Worm (Caenorhabditis elegans) whole organism, mixed stage, embryonic: ENCODE measurements around the gene thoc-5.

ENCODE experiments used
- M03D4.4 ChIP-seq: sonication (generic microtip); optimal IDR thresholded peaks from 2 replicates; lab custom pipeline; 2017; ENCODE audit warnings: mild to moderate bottlenecking, missing genetic modification characterization, missing compliant biosample characterization
- bed-3 ChIP-seq: fragments of 200-800 bp; sonication (Bioruptor generic); optimal IDR thresholded peaks from 3 replicates; lab custom pipeline; 2018; ENCODE audit warnings: mild to moderate bottlenecking, missing genetic modification characterization, moderate library complexity, missing compliant biosample characterization
- blmp-1 ChIP-seq: fragments of 150-350 bp; optimal IDR thresholded peaks from 2 replicates; lab custom pipeline; 2014; ENCODE audit warnings: missing biosample characterization, missing genetic modification characterization
- ceh-39 ChIP-seq: fragments of 150-350 bp; optimal IDR thresholded peaks from 2 replicates; lab custom pipeline; 2014; ENCODE audit warnings: missing biosample characterization, missing genetic modification characterization
- ceh-43 ChIP-seq: fragments of 200-800 bp; sonication (Bioruptor generic); optimal IDR thresholded peaks from 2 replicates; lab custom pipeline; 2018; ENCODE audit warnings: mild to moderate bottlenecking, missing genetic modification characterization, moderate library complexity, missing compliant biosample characterization
- ceh-83 ChIP-seq: fragments of 200-800 bp; sonication (Bioruptor generic); optimal IDR thresholded peaks from 2 replicates; lab custom pipeline; 2018; ENCODE audit warnings: mild to moderate bottlenecking, missing genetic modification characterization, missing compliant biosample characterization
- ces-1 ChIP-seq: fragments of 150-350 bp; optimal IDR thresholded peaks from 2 replicates; lab custom pipeline; 2014; ENCODE audit warnings: missing biosample characterization, missing genetic modification reagents, missing genetic modification characterization
- cnd-1 ChIP-seq: fragments of 200-800 bp; sonication (Bioruptor generic); optimal IDR thresholded peaks from 2 replicates; lab custom pipeline; 2018; ENCODE audit warnings: mild to moderate bottlenecking, missing genetic modification characterization, missing compliant biosample characterization
- drap-1 ChIP-seq: fragments of 200-800 bp; sonication (Bioruptor generic); optimal IDR thresholded peaks from 3 replicates; lab custom pipeline; 2018; ENCODE audit warnings: mild to moderate bottlenecking, missing genetic modification characterization, missing compliant biosample characterization
- elt-3 ChIP-seq: fragments of 150-350 bp; optimal IDR thresholded peaks from 2 replicates; lab custom pipeline; 2014; ENCODE audit warnings: missing biosample characterization, missing genetic modification characterization
- flh-1 ChIP-seq: fragments of 200-800 bp; sonication (Bioruptor generic); optimal IDR thresholded peaks from 2 replicates; lab custom pipeline; 2018; ENCODE audit warnings: mild to moderate bottlenecking, missing genetic modification characterization, moderate library complexity, missing compliant biosample characterization
- ham-2 ChIP-seq: fragments of 200-800 bp; sonication (Bioruptor generic); optimal IDR thresholded peaks from 2 replicates; lab custom pipeline; 2018; ENCODE audit warnings: mild to moderate bottlenecking, missing genetic modification characterization, missing compliant biosample characterization
- hlh-1 ChIP-seq: fragments of 150-350 bp; optimal IDR thresholded peaks from 2 replicates; lab custom pipeline; 2014; ENCODE audit warnings: missing biosample characterization, missing genetic modification reagents, missing genetic modification characterization
- lin-13 ChIP-seq: fragments of 150-350 bp; optimal IDR thresholded peaks from 2 replicates; lab custom pipeline; 2014; ENCODE audit warnings: missing biosample characterization, missing genetic modification characterization
- lin-32 ChIP-seq: fragments of 200-800 bp; sonication (Bioruptor generic); optimal IDR thresholded peaks from 2 replicates; lab custom pipeline; 2018; ENCODE audit warnings: mild to moderate bottlenecking, missing genetic modification characterization, missing compliant biosample characterization
- lsy-2 ChIP-seq: fragments of 150-350 bp; optimal IDR thresholded peaks from 2 replicates; lab custom pipeline; 2014; ENCODE audit warnings: missing biosample characterization, missing genetic modification characterization
- mab-5 ChIP-seq: fragments of 150-350 bp; optimal IDR thresholded peaks from 2 replicates; lab custom pipeline; 2014; ENCODE audit warnings: missing biosample characterization, missing genetic modification characterization
- mep-1 ChIP-seq: fragments of 150-350 bp; optimal IDR thresholded peaks from 2 replicates; lab custom pipeline; 2017; ENCODE audit warnings: missing biosample characterization, missing genetic modification reagents, missing genetic modification characterization, inconsistent platforms
- mls-2 ChIP-seq: sonication (generic microtip); optimal IDR thresholded peaks from 2 replicates; lab custom pipeline; 2016; ENCODE audit warnings: mild to moderate bottlenecking, missing genetic modification characterization, moderate library complexity, missing compliant biosample characterization
- nhr-12 ChIP-seq: fragments of 150-350 bp; optimal IDR thresholded peaks from 2 replicates; lab custom pipeline; 2014; ENCODE audit warnings: missing biosample characterization, missing genetic modification characterization
- nhr-2 ChIP-seq: fragments of 150-350 bp; optimal IDR thresholded peaks from 2 replicates; lab custom pipeline; 2014; ENCODE audit warnings: missing biosample characterization, missing genetic modification characterization
- nhr-237 ChIP-seq: fragments of 150-350 bp; optimal IDR thresholded peaks from 2 replicates; lab custom pipeline; 2014; ENCODE audit warnings: missing biosample characterization, missing genetic modification characterization
- nhr-28 ChIP-seq: fragments of 150-350 bp; optimal IDR thresholded peaks from 2 replicates; lab custom pipeline; 2014; ENCODE audit warnings: missing biosample characterization, missing genetic modification characterization
- nhr-76 ChIP-seq: sonication (generic microtip); optimal IDR thresholded peaks from 2 replicates; lab custom pipeline; 2017; ENCODE audit warnings: missing biosample characterization, missing genetic modification characterization
- sem-2 ChIP-seq: fragments of 200-800 bp; sonication (Bioruptor generic); optimal IDR thresholded peaks from 2 replicates; lab custom pipeline; 2018; ENCODE audit warnings: mild to moderate bottlenecking, missing genetic modification characterization, missing compliant biosample characterization
- snpc-4 ChIP-seq: fragments of 150-350 bp; optimal IDR thresholded peaks from 2 replicates; lab custom pipeline; 2014; ENCODE audit warnings: missing biosample characterization, missing genetic modification characterization
- sptf-1 ChIP-seq: sonication (generic microtip); optimal IDR thresholded peaks from 2 replicates; lab custom pipeline; 2017; ENCODE audit warnings: mild to moderate bottlenecking, missing genetic modification characterization, moderate library complexity, missing compliant biosample characterization
- tbx-8 ChIP-seq: fragments of 200-800 bp; sonication (Bioruptor generic); optimal IDR thresholded peaks from 2 replicates; lab custom pipeline; 2018; ENCODE audit warnings: mild to moderate bottlenecking, missing genetic modification characterization, moderate library complexity, missing compliant biosample characterization
- unc-120 ChIP-seq: sonication (generic microtip); optimal IDR thresholded peaks from 2 replicates; lab custom pipeline; 2017; ENCODE audit warnings: missing genetic modification characterization, missing compliant biosample characterization; ENCODE audit not compliant: poor library complexity, severe bottlenecking
- unc-39 ChIP-seq: fragments of 150-350 bp; optimal IDR thresholded peaks from 2 replicates; lab custom pipeline; 2014; ENCODE audit warnings: missing biosample characterization, missing genetic modification characterization
- unc-62 ChIP-seq: fragments of 150-350 bp; optimal IDR thresholded peaks from 2 replicates; lab custom pipeline; 2014; ENCODE audit warnings: missing biosample characterization, missing genetic modification reagents, missing genetic modification characterization
- zip-8 ChIP-seq: fragments of 150-350 bp; optimal IDR thresholded peaks from 2 replicates; lab custom pipeline; 2014; ENCODE audit warnings: missing biosample characterization, missing genetic modification characterization
- ztf-11 ChIP-seq: fragments of 150-350 bp; optimal IDR thresholded peaks from 2 replicates; lab custom pipeline; 2014; ENCODE audit warnings: missing biosample characterization, missing genetic modification characterization

The thoc-5 gene

DNA sequence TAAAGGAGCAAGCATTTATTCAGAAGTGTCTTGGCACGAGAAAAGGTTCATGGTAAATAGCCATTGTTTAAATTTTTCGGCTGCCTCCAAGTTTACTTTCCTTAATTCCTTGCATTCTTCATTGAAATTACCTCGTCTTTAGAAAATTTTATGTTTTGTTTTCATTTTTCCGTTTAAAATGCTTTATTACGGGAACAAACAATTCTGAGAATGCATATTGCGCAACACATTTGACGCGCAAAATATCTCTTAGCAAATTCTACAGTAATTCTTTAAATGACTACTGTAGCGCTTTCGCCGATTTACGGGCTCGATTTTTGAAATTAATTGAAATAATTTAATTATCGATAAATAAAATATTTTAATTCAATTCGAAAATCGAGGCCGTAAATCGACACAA is 4.6 kb downstream of the thoc-5 start:
- peak; percentile 90 for TF ChIP-seq zip-8 (tag; lab: Kevin White, UChicago)
- no peak for TF ChIP-seq nhr-237 (tag; lab: Kevin White, UChicago)
- no peak for TF ChIP-seq cnd-1 (tag; lab: Kevin White, UChicago)
- TF ChIP-seq drap-1: no peak
- no peak for TF ChIP-seq bed-3 (GFP tag; lab: Kevin White, UChicago)
- TF ChIP-seq, all 35 proteins: peak for 1

- TF ChIP-seq tbx-8 (no peak), unc-39 (tag; lab: Kevin White, UChicago) (no peak), nhr-237 (tag; lab: Kevin White, UChicago) (no peak), blmp-1 (no peak), mep-1 (tag; lab: Kevin White, UChicago) (no peak), ceh-83 (GFP tag; lab: Kevin White, UChicago) (no peak), flh-1 (GFP tag; lab: Kevin White, UChicago) (no peak), lin-13 (no peak), ceh-39 (tag; lab: Kevin White, UChicago) (no peak), lin-32 (GFP tag; lab: Kevin White, UChicago) (no peak), ham-2 (no peak), unc-62 (no peak), nhr-28 (tag; lab: Kevin White, UChicago) (no peak)
Observed at ce11 chrIII:5343555-5343954, 5.6 kb downstream of the thoc-5 start.

DNA sequence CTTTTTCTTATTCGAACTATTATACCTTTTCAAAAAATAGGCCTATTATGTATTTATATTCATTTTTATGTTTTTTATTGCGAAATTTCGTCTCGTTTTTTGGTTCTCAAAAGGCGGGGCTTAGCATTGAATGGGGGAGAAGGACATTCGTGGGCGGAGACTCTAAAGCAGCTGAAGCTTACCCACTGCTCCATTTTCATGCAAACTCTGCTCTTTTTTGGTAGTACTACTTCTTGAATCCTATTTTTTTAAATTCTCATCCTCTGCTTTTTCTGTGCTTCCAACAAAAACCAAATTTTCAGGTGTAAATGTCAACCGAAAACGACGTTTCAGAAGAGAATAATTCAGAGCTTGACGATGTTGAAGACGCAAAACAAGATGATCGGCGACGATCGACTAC is 7.8 kb downstream of the thoc-5 start, which contains the start of gene ZK121.2:
Gene ZK121.2, plus strand, starts transcription at position 301 of the 400 bp plus-strand sequence.
- TF ChIP-seq ceh-83 (GFP tag; lab: Kevin White, UChicago) (no peak), mep-1 (tag; lab: Kevin White, UChicago) (no peak), ztf-11 (tag; lab: Kevin White, UChicago) (no peak), bed-3 (GFP tag; lab: Kevin White, UChicago) (no peak), hlh-1 (tag; lab: Kevin White, UChicago) (no peak), drap-1 (no peak), lsy-2 (tag; lab: Kevin White, UChicago) (no peak), unc-62 (no peak), M03D4.4 (tag; lab: Kevin White, UChicago) (no peak), mab-5 (no peak), ceh-39 (tag; lab: Kevin White, UChicago) (no peak), mls-2 (tag; lab: Kevin White, UChicago) (no peak), ceh-43 (GFP tag; lab: Kevin White, UChicago) (no peak), nhr-237 (tag; lab: Kevin White, UChicago) (no peak), nhr-12 (tag; lab: Kevin White, UChicago) (no peak), nhr-2 (tag; lab: Kevin White, UChicago) (no peak), unc-39 (tag; lab: Kevin White, UChicago) (no peak), nhr-76 (tag; lab: Kevin White, UChicago) (no peak), sptf-1 (no peak)

ce11 chrIII:5340530-5340929 is 8.7 kb downstream of the thoc-5 start:
- TF ChIP-seq ces-1 (GFP tag; lab: Kevin White, UChicago): no peak

DNA sequence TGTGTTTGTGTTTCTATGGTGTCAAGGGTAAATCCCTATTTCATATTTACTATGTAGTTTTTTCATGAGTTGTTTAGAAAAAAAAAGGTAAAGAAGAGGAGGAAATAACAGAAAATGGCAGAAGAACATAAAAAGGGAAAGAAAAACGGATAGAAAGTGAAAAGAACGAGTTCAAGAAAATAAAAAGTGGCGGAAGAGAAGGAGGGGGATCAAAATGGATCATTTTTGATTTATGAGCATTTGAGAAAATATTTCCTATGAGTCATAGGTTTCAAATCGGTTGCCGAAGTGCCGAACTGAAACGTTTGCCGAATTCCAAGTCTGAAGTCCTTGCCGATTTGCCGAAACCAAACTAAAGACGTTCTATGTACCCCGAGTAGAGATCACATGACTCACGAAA is 10.4 kb downstream of the thoc-5 start:
- TF ChIP-seq elt-3 (tag; lab: Kevin White, UChicago): no peak
- TF ChIP-seq nhr-28 (tag; lab: Kevin White, UChicago): no peak
- no peak for TF ChIP-seq ham-2

ce11 chrIII:5334517-5335049 is 14.6 kb downstream of the thoc-5 start:
- TF ChIP-seq zip-8 (tag; lab: Kevin White, UChicago): no peak
- no peak for TF ChIP-seq lin-13
- no peak for TF ChIP-seq snpc-4 (tag; lab: Kevin White, UChicago)
- TF ChIP-seq unc-120 (tag; lab: Kevin White, UChicago): peak; percentile 20
- no peak for TF ChIP-seq nhr-76 (tag; lab: Kevin White, UChicago)
- TF ChIP-seq unc-62: no peak
- TF ChIP-seq nhr-2 (tag; lab: Kevin White, UChicago): no peak
- no peak for TF ChIP-seq sem-2 (GFP tag; lab: Kevin White, UChicago)
- no peak for TF ChIP-seq nhr-28 (tag; lab: Kevin White, UChicago)
- no peak for TF ChIP-seq flh-1 (GFP tag; lab: Kevin White, UChicago)
- no peak for TF ChIP-seq elt-3 (tag; lab: Kevin White, UChicago)
- peak; percentile 9 for TF ChIP-seq hlh-1 (tag; lab: Kevin White, UChicago)
